Worm (Caenorhabditis elegans) whole organism, early embryonic: ENCODE results near the gene F02H6.2.

ENCODE experiments used
- B0310.2 ChIP-seq: sonication (generic microtip); optimal IDR thresholded peaks from 2 replicates; lab custom pipeline; 2016; ENCODE audit warnings: mild to moderate bottlenecking, missing genetic modification characterization, missing compliant biosample characterization
- F13C5.2 ChIP-seq: sonication (generic microtip); optimal IDR thresholded peaks from 2 replicates; lab custom pipeline; 2017; ENCODE audit warnings: mild to moderate bottlenecking, missing genetic modification characterization, inconsistent platforms, missing compliant biosample characterization
- aly-1 ChIP-seq: sonication (generic microtip); optimal IDR thresholded peaks from 2 replicates; lab custom pipeline; 2016; ENCODE audit warnings: missing genetic modification characterization, missing compliant biosample characterization
- ama-1 ChIP-seq: fragments of 150-350 bp; optimal IDR thresholded peaks from 2 replicates; lab custom pipeline; 2014
- ceh-13 ChIP-seq: fragments of 200-800 bp; sonication (Bioruptor generic); optimal IDR thresholded peaks from 2 replicates; lab custom pipeline; 2018; ENCODE audit warnings: mild to moderate bottlenecking, missing genetic modification characterization, missing compliant biosample characterization
- ceh-36 ChIP-seq: sonication (generic microtip); optimal IDR thresholded peaks from 2 replicates; lab custom pipeline; 2016; ENCODE audit warnings: missing genetic modification characterization, inconsistent platforms, missing compliant biosample characterization
- ets-7 ChIP-seq: sonication (generic microtip); optimal IDR thresholded peaks from 2 replicates; lab custom pipeline; 2016; ENCODE audit warnings: missing genotype, missing genetic modification characterization, missing compliant biosample characterization
- flt-1 ChIP-seq: fragments of 200-800 bp; sonication (Bioruptor generic); IDR thresholded peaks from 2 replicates; pipeline ENCODE4 v1.3.6; 2022; ENCODE audit warnings: missing genetic modification characterization, missing compliant biosample characterization
- hmbx-1 ChIP-seq: sonication (generic microtip); optimal IDR thresholded peaks from 2 replicates; lab custom pipeline; 2016; ENCODE audit warnings: mild to moderate bottlenecking, missing genetic modification characterization, missing compliant biosample characterization
- hmg-4 ChIP-seq: fragments of 200-800 bp; sonication (Bioruptor generic); optimal IDR thresholded peaks from 2 replicates; lab custom pipeline; 2018; ENCODE audit warnings: mild to moderate bottlenecking, missing genetic modification characterization, missing compliant biosample characterization
- hnd-1 ChIP-seq: sonication (generic microtip); optimal IDR thresholded peaks from 2 replicates; lab custom pipeline; 2016; ENCODE audit warnings: missing genetic modification characterization, missing compliant biosample characterization
- pes-1 ChIP-seq: fragments of 200-800 bp; sonication (Bioruptor generic); IDR thresholded peaks from 2 replicates; pipeline ENCODE4 v1.3.6; 2022; ENCODE audit warnings: missing genetic modification reagents, missing genetic modification characterization, missing compliant biosample characterization
- scrt-1 ChIP-seq: fragments of 200-800 bp; sonication (Bioruptor generic); IDR thresholded peaks from 2 replicates; pipeline ENCODE4 v1.3.6; 2022; ENCODE audit warnings: missing genetic modification characterization, missing compliant biosample characterization
- sea-1 ChIP-seq: fragments of 200-800 bp; sonication (Bioruptor generic); conservative IDR thresholded peaks from 2 replicates; pipeline ENCODE4 v1.3.6; 2022; ENCODE audit warnings: missing genetic modification characterization, missing compliant biosample characterization
- tbx-11 ChIP-seq: fragments of 200-800 bp; sonication (Bioruptor generic); IDR thresholded peaks from 2 replicates; pipeline ENCODE4 v1.3.6; 2022; ENCODE audit warnings: missing genetic modification characterization, missing compliant biosample characterization
- tbx-37 ChIP-seq: fragments of 200-800 bp; sonication (Bioruptor generic); conservative IDR thresholded peaks from 2 replicates; pipeline ENCODE4 v1.3.6; 2022; ENCODE audit warnings: missing genetic modification reagents, missing genetic modification characterization, missing compliant biosample characterization
- tra-4 ChIP-seq: sonication (generic microtip); optimal IDR thresholded peaks from 2 replicates; lab custom pipeline; 2017; ENCODE audit warnings: missing genetic modification characterization, missing compliant biosample characterization

The F02H6.2 gene

DNA sequence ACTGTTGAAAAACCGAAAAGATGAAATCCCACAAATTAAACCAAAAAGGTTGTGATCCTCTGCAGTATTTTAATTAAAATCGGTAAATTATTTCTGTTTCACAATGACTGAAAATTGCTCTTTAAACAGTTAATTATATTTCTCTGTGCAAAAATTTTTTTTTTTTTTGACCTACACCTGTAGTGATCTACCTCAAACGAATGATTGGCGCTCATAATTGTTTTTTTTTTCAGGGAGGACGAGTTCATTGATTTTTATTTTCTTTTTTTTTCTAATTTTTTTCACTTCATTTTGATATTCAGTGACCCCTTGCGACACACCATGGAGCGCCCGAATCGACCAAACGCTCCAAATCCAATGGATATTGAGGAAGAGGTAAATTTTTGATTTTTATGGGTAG lies at the start of gene F02H6.2:
Gene F02H6.2 (plus strand): TSS at position 301 of the 400 bp plus-strand sequence.
- TF ChIP-seq sea-1 (no peak), hnd-1 (no peak), pes-1 (GFP tag; lab: Robert Waterston, UW) (no peak), F13C5.2 (tag; lab: Kevin White, UChicago) (no peak), tbx-11 (GFP tag; lab: Robert Waterston, UW) (no peak), scrt-1 (GFP tag; lab: Robert Waterston, UW) (no peak)

DNA sequence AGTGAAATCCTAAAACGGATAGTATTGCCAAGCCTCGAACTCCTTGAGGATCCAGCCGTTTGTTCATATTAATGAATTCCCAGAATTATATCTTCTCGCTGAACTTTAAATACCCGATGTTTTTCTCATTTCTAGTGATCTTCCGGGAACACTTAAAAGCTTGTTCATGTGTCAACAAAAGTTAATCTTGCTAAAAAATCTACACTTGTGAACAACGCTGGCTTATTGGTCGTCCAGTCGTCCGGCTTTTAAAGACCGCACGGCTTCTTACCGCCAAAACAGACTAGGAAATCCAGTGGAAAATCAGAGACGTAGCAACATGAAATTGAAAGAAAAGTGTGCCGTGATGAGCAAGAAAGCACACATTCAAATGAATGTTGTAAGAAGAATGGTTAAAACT lies 43.0 kb upstream of the F02H6.2 start, which contains the start of gene oac-38:
Gene oac-38 (minus strand): TSS at position 101 of the 400 bp plus-strand sequence.
- TF ChIP-seq scrt-1 (GFP tag; lab: Robert Waterston, UW) (no peak), ceh-36 (tag; lab: Kevin White, UChicago) (no peak), ama-1 (lab: Kevin White, UChicago) (no peak)

DNA sequence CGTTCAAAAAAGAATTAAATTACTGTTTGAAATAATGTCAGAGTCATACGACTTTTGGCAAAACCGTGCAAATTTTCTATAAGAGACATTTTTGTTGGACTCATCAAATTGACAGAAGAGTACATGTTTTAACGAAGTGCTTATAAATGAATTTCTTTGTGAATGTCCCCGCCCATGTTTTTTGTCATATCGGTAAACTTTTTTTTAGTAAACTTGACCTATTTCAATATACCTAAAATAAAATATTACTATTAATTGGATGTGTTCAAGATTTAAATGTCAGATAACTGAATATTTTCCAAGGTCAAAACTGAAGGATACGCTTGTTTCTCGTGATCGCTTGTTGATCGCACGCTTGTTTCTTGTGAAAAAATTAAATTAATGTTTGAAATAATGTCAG lies 38.2 kb upstream of the F02H6.2 start, which contains the start of gene R05A10.8:
Gene R05A10.8 (minus strand): TSS at position 101 of the 400 bp plus-strand sequence.
- TF ChIP-seq tra-4 (tag; lab: Kevin White, UChicago), result no peak
- no peak for TF ChIP-seq aly-1 (tag; lab: Kevin White, UChicago)
- TF ChIP-seq ama-1 (lab: Kevin White, UChicago), result no peak
- TF ChIP-seq ceh-13, result no peak
- no peak for TF ChIP-seq F13C5.2 (tag; lab: Kevin White, UChicago)
- no peak for TF ChIP-seq sea-1
- TF ChIP-seq scrt-1 (GFP tag; lab: Robert Waterston, UW), result no peak
- no peak for TF ChIP-seq ceh-36 (tag; lab: Kevin White, UChicago)
- no peak for TF ChIP-seq ets-7 (tag; lab: Kevin White, UChicago)

DNA sequence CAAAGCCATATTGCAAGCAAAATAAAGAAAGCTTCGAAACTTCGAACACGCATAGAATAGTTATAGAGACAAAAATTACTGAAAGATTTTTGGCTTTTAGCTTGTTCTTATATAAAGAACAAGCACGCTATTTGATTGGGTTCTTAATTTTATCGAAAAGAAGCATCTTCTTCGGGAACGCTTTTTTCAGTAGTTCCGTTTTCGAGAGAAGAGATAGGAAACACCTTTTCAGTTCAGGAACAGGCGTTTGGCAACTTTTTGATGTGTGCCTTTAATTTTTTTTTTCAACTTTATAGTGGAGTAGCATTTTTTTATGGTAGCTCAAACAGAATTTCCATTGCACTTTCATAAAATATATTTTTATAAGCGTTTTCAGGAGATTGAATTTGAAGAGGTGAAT lies 33.5 kb upstream of the F02H6.2 start, which contains the start of gene R05A10.7:
Gene R05A10.7 (minus strand): TSS at position 101 of the 400 bp plus-strand sequence.
- no peak for TF ChIP-seq hmbx-1 (tag; lab: Kevin White, UChicago)
- TF ChIP-seq hnd-1, result no peak
- TF ChIP-seq B0310.2, result no peak
- TF ChIP-seq tbx-11 (GFP tag; lab: Robert Waterston, UW), result no peak
- TF ChIP-seq aly-1 (tag; lab: Kevin White, UChicago), result no peak
- TF ChIP-seq ceh-36 (tag; lab: Kevin White, UChicago), result no peak
- no peak for TF ChIP-seq pes-1 (GFP tag; lab: Robert Waterston, UW)
- no peak for TF ChIP-seq ets-7 (tag; lab: Kevin White, UChicago)
- TF ChIP-seq ceh-13, result no peak
- TF ChIP-seq scrt-1 (GFP tag; lab: Robert Waterston, UW), result no peak
- TF ChIP-seq hmg-4 (GFP tag; lab: Kevin White, UChicago), result no peak
- TF ChIP-seq flt-1 (GFP tag; lab: Robert Waterston, UW), result no peak
- TF ChIP-seq tra-4 (tag; lab: Kevin White, UChicago), result no peak
- TF ChIP-seq tbx-37 (GFP tag; lab: Robert Waterston, UW), result no peak
- no peak for TF ChIP-seq sea-1
- TF ChIP-seq ama-1 (lab: Kevin White, UChicago), result no peak
- TF ChIP-seq F13C5.2 (tag; lab: Kevin White, UChicago), result no peak

DNA sequence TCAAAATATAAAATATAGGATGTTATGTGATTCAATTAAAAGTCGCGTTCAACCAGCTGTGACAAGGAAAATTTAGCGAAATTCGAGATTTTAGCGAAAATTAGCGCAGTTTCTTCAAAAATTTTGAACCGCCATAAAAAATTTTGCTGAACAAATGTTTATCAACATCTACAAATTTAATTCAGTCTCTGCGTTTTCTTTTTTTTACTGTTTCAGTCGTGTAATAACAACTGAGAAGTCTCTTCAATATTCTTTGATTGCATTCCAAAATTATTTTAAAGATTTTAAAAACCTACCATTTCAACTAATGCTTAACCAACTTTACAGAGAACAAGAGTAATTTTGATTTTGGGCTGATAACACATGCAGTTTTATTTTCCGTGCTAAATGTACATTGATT lies 32.2 kb upstream of the F02H6.2 start:
- TF ChIP-seq aly-1 (tag; lab: Kevin White, UChicago), result no peak
- no peak for TF ChIP-seq B0310.2
- no peak for TF ChIP-seq tbx-37 (GFP tag; lab: Robert Waterston, UW)
- no peak for TF ChIP-seq flt-1 (GFP tag; lab: Robert Waterston, UW)
- no peak for TF ChIP-seq ama-1 (lab: Kevin White, UChicago)
- no peak for TF ChIP-seq ceh-13
- TF ChIP-seq hmbx-1 (tag; lab: Kevin White, UChicago), result no peak
- no peak for TF ChIP-seq sea-1
- TF ChIP-seq tra-4 (tag; lab: Kevin White, UChicago), result no peak
- no peak for TF ChIP-seq F13C5.2 (tag; lab: Kevin White, UChicago)
- TF ChIP-seq tbx-11 (GFP tag; lab: Robert Waterston, UW), result no peak
- no peak for TF ChIP-seq pes-1 (GFP tag; lab: Robert Waterston, UW)
- no peak for TF ChIP-seq hmg-4 (GFP tag; lab: Kevin White, UChicago)

DNA sequence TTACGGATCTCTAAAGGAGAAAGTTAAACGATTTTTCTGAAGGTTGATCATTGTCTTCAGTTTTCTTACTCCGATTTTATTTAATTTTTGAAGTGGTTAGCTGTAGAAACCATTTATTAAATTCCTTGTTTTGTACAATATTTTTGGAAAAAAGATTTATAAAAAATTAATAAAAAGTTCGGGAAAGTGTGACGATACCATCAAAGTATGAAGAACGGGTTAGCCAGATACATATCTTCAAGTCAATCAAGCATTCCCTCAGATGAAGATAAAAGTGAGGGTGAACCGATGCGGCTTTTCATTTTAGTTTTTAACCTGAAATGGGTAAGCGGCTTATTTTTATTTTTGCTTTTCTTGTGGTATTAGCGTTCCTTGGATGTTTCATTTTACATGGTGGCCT lies 30.8 kb upstream of the F02H6.2 start, which contains the start of gene R05A10.6:
Gene R05A10.6 (plus strand): TSS at position 301 of the 400 bp plus-strand sequence.
- TF ChIP-seq hmg-4 (GFP tag; lab: Kevin White, UChicago), result no peak
- TF ChIP-seq tbx-37 (GFP tag; lab: Robert Waterston, UW), result no peak
- TF ChIP-seq ceh-36 (tag; lab: Kevin White, UChicago), result no peak
- no peak for TF ChIP-seq pes-1 (GFP tag; lab: Robert Waterston, UW)
- TF ChIP-seq flt-1 (GFP tag; lab: Robert Waterston, UW), result no peak

DNA sequence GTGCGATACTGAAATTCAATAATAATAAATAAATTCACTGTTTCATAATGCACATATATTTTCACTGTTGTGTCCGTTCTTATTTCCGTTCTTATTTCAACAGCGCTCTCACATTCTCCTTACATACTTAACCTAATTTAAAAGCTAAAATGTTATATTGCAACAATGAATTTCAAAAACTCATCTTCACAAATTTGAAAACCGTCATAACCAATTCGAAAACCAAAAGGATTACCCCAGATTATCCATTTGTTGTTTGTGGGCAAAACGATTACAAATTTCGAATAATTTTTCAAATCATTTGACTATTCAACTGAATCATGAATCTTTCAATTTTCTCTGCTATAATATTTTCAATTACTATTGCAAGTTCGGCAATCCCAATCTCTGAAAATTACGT lies 24.1 kb upstream of the F02H6.2 start, which contains the start of gene R05A10.4:
Gene R05A10.4 (plus strand): TSS at position 301 of the 400 bp plus-strand sequence.
- TF ChIP-seq tbx-37 (GFP tag; lab: Robert Waterston, UW) (no peak), tbx-11 (GFP tag; lab: Robert Waterston, UW) (no peak), scrt-1 (GFP tag; lab: Robert Waterston, UW) (no peak), hnd-1 (no peak), F13C5.2 (tag; lab: Kevin White, UChicago) (no peak), hmg-4 (GFP tag; lab: Kevin White, UChicago) (no peak), tra-4 (tag; lab: Kevin White, UChicago) (no peak), B0310.2 (no peak), ama-1 (lab: Kevin White, UChicago) (no peak), hmbx-1 (tag; lab: Kevin White, UChicago) (no peak), sea-1 (no peak), aly-1 (tag; lab: Kevin White, UChicago) (no peak), flt-1 (GFP tag; lab: Robert Waterston, UW) (no peak), ceh-13 (no peak)

DNA sequence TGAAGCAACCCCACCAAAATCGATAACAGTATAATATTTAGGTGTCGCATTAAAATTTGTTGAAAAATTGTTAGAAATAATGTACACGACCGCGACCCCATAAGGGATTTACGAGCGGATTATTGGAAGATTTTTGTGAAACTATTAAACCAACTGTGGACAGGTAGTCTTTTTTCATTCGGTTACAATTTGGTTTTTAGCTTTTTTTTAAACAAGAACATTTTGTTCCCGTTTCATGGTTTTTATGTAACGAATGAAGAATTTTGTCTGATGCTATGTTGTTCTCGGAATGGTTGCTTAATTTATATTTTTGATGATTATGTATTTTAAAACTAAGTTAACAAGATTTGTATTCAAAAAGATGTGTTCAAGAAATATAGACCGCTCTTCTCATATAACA lies 19.9 kb upstream of the F02H6.2 start, which contains the start of gene R05A10.3:
Gene R05A10.3 (minus strand): TSS at position 101 of the 400 bp plus-strand sequence.
- no peak for TF ChIP-seq scrt-1 (GFP tag; lab: Robert Waterston, UW)
- no peak for TF ChIP-seq hmbx-1 (tag; lab: Kevin White, UChicago)
- TF ChIP-seq tbx-37 (GFP tag; lab: Robert Waterston, UW), result no peak
- no peak for TF ChIP-seq F13C5.2 (tag; lab: Kevin White, UChicago)
- TF ChIP-seq hmg-4 (GFP tag; lab: Kevin White, UChicago), result no peak
- TF ChIP-seq tbx-11 (GFP tag; lab: Robert Waterston, UW), result no peak
- no peak for TF ChIP-seq hnd-1
- TF ChIP-seq aly-1 (tag; lab: Kevin White, UChicago), result no peak
- TF ChIP-seq flt-1 (GFP tag; lab: Robert Waterston, UW), result no peak
